Worm (Caenorhabditis elegans): Measurements from ENCODE around the gene Y40C5A.4.

The Y40C5A.4 gene

DNA sequence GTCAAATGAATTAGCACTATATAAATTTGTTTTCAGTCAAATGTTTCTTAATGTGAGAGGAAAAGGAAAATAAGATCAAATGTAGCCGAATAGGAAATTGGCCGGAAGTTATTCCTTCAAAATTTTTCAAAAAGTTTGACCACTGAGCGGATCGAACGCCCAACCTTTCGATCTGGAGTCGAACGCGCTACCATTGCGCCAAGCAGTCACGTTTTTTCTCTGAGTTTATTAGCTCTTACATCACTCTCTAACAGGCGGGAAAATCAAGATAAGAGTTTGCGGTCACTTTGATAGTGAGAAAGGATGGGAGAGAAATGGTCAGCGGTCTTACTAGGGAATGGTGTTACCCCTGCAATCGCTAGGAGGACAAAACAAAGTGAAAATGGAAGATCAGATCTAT lies 20.9 kb downstream of the Y40C5A.4 start (continued):
- TF ChIP-seq attf-4 (tag; optimal IDR thresholded peaks at IDR 0.05), result no peak
- TF ChIP-seq cey-2 (tag; optimal IDR thresholded peaks at IDR 0.05; ENCODE audit: borderline replicate concordance, insufficient read depth), result no peak
- TF ChIP-seq lin-29 (GFP tag; IDR thresholded peaks at IDR 0.05), result no peak
- TF ChIP-seq Y5F2A.4 (GFP tag; optimal IDR thresholded peaks at IDR 0.05), result no peak
- TF ChIP-seq Y48G9A.11 (GFP tag; IDR thresholded peaks at IDR 0.05), result peak; percentile 26; the same call in 1 of the 2 replicates
- no peak for TF ChIP-seq lir-3 (tag; optimal IDR thresholded peaks at IDR 0.05)
- TF ChIP-seq daf-8 (GFP tag; IDR thresholded peaks at IDR 0.05), result no peak
- TF ChIP-seq F49E8.2 (tag; optimal IDR thresholded peaks at IDR 0.05; ENCODE audit: borderline replicate concordance), result no peak
- no peak for TF ChIP-seq mep-1 (tag; optimal IDR thresholded peaks at IDR 0.05)
- peak; percentile 38; the same call in 1 of the 2 replicates for TF ChIP-seq ZK337.2 (GFP tag; IDR thresholded peaks at IDR 0.05)
- peak; percentile 9 for TF ChIP-seq hlh-11 (tag; optimal IDR thresholded peaks at IDR 0.05)
- peak; percentile 82 for TF ChIP-seq dmd-8 (GFP tag; IDR thresholded peaks at IDR 0.05)
- peak in 1 of 2 experiments; percentile 74; a peak in 1 of 4 replicates for TF ChIP-seq madf-5 (GFP tag; IDR thresholded peaks at IDR 0.05)
- TF ChIP-seq hlh-30 (tag; optimal IDR thresholded peaks at IDR 0.05; ENCODE audit: insufficient read depth), result no peak
- no peak for TF ChIP-seq nhr-11 (tag; optimal IDR thresholded peaks at IDR 0.05)
- TF ChIP-seq vab-7 (GFP tag; IDR thresholded peaks at IDR 0.05), result peak; percentile 61; the same call in 1 of the 2 replicates
- no peak for TF ChIP-seq rbr-2 (tag; optimal IDR thresholded peaks at IDR 0.05)
- TF ChIP-seq nhr-28 (tag; optimal IDR thresholded peaks at IDR 0.05), result no peak
- TF ChIP-seq ceh-32 (tag; optimal IDR thresholded peaks at IDR 0.05; ENCODE audit: poor library complexity), result no peak
- no peak for TF ChIP-seq T20F7.1 (GFP tag; optimal IDR thresholded peaks at IDR 0.05)
- peak in 1 of 2 experiments; percentile 32 for TF ChIP-seq mdl-1 (tag; optimal IDR thresholded peaks at IDR 0.05)
- TF ChIP-seq dmd-6 (GFP tag; IDR thresholded peaks at IDR 0.05), result peak; percentile 37
- no peak for TF ChIP-seq F37D6.2 (tag; optimal IDR thresholded peaks at IDR 0.05)
- no peak for TF ChIP-seq arid-1 (GFP tag; conservative IDR thresholded peaks at IDR 0.05)
- TF ChIP-seq madf-9 (GFP tag; conservative IDR thresholded peaks at IDR 0.05), result no peak
- TF ChIP-seq ctbp-1 (GFP tag; IDR thresholded peaks at IDR 0.05), result no peak
- TF ChIP-seq lin-38 (GFP tag; IDR thresholded peaks at IDR 0.05), result no peak
- TF ChIP-seq ztf-11 (tag; optimal IDR thresholded peaks at IDR 0.05), result no peak
- TF ChIP-seq aly-2 (tag; optimal IDR thresholded peaks at IDR 0.05), result no peak
- TF ChIP-seq zip-2 (tag; optimal IDR thresholded peaks at IDR 0.05), result no peak
- no peak for TF ChIP-seq nhr-111 (GFP tag; optimal IDR thresholded peaks at IDR 0.05)
- TF ChIP-seq fos-1 (tag; optimal IDR thresholded peaks at IDR 0.05), result no peak
- no peak for TF ChIP-seq nhr-25 (tag; optimal IDR thresholded peaks at IDR 0.05; ENCODE audit: borderline replicate concordance, insufficient read depth)
- peak; percentile 60 for TF ChIP-seq duxl-1 (tag; optimal IDR thresholded peaks at IDR 0.05; ENCODE audit: poor library complexity)
- no peak for TF ChIP-seq spr-1 (tag; optimal IDR thresholded peaks at IDR 0.05)
- TF ChIP-seq saeg-2 (GFP tag; IDR thresholded peaks at IDR 0.05), result no peak
- TF ChIP-seq F26F4.8 (GFP tag; conservative IDR thresholded peaks at IDR 0.05), result no peak
- no peak for TF ChIP-seq daf-16 (GFP tag; optimal IDR thresholded peaks at IDR 0.05)
- no peak for TF ChIP-seq daf-16 (tag; optimal IDR thresholded peaks at IDR 0.05)
- TF ChIP-seq php-3 (GFP tag; IDR thresholded peaks at IDR 0.05), result no peak
- no peak for TF ChIP-seq Y105C5A.15 (GFP tag; IDR thresholded peaks at IDR 0.05)
- TF ChIP-seq nhr-41 (GFP tag; IDR thresholded peaks at IDR 0.05), result peak; percentile 48; the same call in 1 of the 2 replicates
- TF ChIP-seq dve-1 (tag; optimal IDR thresholded peaks at IDR 0.05; ENCODE audit: insufficient read depth), result no peak
- no peak for TF ChIP-seq nhr-48 (tag; optimal IDR thresholded peaks at IDR 0.05)
- no peak for TF ChIP-seq lin-39 (tag; optimal IDR thresholded peaks at IDR 0.05)
- TF ChIP-seq spr-3 (GFP tag; optimal IDR thresholded peaks at IDR 0.05), result no peak
- TF ChIP-seq hmg-1.1 (GFP tag; IDR thresholded peaks at IDR 0.05), result peak; percentile 40; the same call in 1 of the 2 replicates
- no peak for TF ChIP-seq nhr-42 (GFP tag; IDR thresholded peaks at IDR 0.05)
- peak; percentile 65; the same call in 1 of the 2 replicates for TF ChIP-seq D1046.2 (GFP tag; IDR thresholded peaks at IDR 0.05)
- no peak for TF ChIP-seq zfp-2 (tag; optimal IDR thresholded peaks at IDR 0.05)
- TF ChIP-seq nhr-6 (tag; optimal IDR thresholded peaks at IDR 0.05), result no peak

Measured in whole organism, L4 larva.